Worm (Caenorhabditis elegans): ENCODE data around the gene col-153.

Gene col-153

DNA sequence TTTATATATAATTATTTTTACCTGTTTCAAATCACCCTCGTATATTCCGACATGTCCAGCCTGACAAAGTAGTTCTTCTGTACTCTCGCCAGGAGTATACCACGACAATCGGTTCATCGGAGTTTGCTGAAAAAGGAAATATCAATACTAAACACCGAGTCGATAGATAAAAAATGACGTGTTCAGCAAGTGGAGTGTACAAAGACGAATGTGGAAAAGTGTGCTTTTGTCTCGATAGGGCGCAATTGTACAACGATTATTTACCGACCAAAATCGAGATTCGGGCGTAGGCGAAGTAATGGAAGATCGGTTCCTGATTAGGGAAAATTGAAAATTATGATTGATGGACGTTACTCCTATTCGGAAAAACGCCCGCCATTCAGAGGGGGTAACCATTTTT lies 10.9 kb downstream of the col-153 start, which contains the start of gene vps-36:
TSS of gene vps-36 (minus strand) at position 126 of the 400 bp plus-strand sequence.
- no peak for TF ChIP-seq ztf-4 (tag; optimal IDR thresholded peaks at IDR 0.05)
- TF ChIP-seq fos-1 (tag; optimal IDR thresholded peaks at IDR 0.05): peak; percentile 68
- TF ChIP-seq nhr-129 (tag; optimal IDR thresholded peaks at IDR 0.05): peak; percentile 18
- no peak for TF ChIP-seq mab-5 (tag; optimal IDR thresholded peaks at IDR 0.05)
- no peak for TF ChIP-seq ZK546.5 (tag; optimal IDR thresholded peaks at IDR 0.05)
- peak; percentile 42 for TF ChIP-seq sma-9 (GFP tag; optimal IDR thresholded peaks at IDR 0.05)
- TF ChIP-seq sma-9 (tag; optimal IDR thresholded peaks at IDR 0.05): no peak
- peak; percentile 27 for TF ChIP-seq crh-2 (tag; optimal IDR thresholded peaks at IDR 0.05)
- no peak for TF ChIP-seq C34F6.9 (tag; optimal IDR thresholded peaks at IDR 0.05)
- TF ChIP-seq F13H6.1 (tag; optimal IDR thresholded peaks at IDR 0.05): no peak

DNA sequence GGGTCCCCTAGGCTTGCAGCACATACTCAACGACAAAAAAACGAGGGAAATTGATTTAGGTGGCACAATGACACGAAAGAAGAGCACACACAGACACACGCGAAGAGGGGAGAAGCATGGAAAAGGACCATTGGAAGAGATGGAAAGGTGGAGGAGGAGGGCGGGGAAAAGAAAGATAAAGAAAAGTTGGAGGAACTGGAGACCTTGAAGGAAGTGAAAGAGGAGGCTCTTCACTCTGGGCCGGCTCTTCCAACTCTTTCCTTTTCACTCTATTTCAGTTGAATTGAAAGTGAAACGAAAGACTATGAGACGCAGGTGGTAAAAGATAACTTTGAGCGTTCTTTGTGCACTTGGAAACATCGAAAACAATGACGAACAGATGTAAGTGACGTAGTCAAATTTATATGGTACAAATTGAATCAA lies 11.8 kb downstream of the col-153 start:
- peak; percentile 43 for TF ChIP-seq lin-13 (GFP tag; optimal IDR thresholded peaks at IDR 0.05)
- no peak for TF ChIP-seq gmeb-1 (tag; optimal IDR thresholded peaks at IDR 0.05)
- no peak for TF ChIP-seq nhr-237 (tag; optimal IDR thresholded peaks at IDR 0.05)
- TF ChIP-seq C34F6.9 (tag; optimal IDR thresholded peaks at IDR 0.05): peak; percentile 84
- peak; percentile 63 for TF ChIP-seq nhr-6 (tag; optimal IDR thresholded peaks at IDR 0.05)
- TF ChIP-seq nhr-12 (tag; optimal IDR thresholded peaks at IDR 0.05): no peak
- peak; percentile 11 for TF ChIP-seq snpc-4 (tag; optimal IDR thresholded peaks at IDR 0.05)
- peak; percentile 85 for TF ChIP-seq nhr-129 (tag; optimal IDR thresholded peaks at IDR 0.05)
- TF ChIP-seq lsy-2 (tag; optimal IDR thresholded peaks at IDR 0.05): peak in 1 of 2 experiments; percentile 80
- TF ChIP-seq alr-1 (tag; optimal IDR thresholded peaks at IDR 0.05): no peak
- peak; percentile 6 for TF ChIP-seq zag-1 (tag; optimal IDR thresholded peaks at IDR 0.05)
- no peak for TF ChIP-seq sma-3 (GFP tag; optimal IDR thresholded peaks at IDR 0.05)
- no peak for TF ChIP-seq R02D3.7 (tag; optimal IDR thresholded peaks at IDR 0.05)
- TF ChIP-seq blmp-1 (tag; optimal IDR thresholded peaks at IDR 0.05; ENCODE audit: insufficient read depth): peak; percentile 74
- TF ChIP-seq ceh-16 (tag; optimal IDR thresholded peaks at IDR 0.05): no peak
- TF ChIP-seq lin-39 (tag; optimal IDR thresholded peaks at IDR 0.05): no peak
- TF ChIP-seq nhr-11 (tag; optimal IDR thresholded peaks at IDR 0.05): no peak
- TF ChIP-seq ztf-4 (tag; optimal IDR thresholded peaks at IDR 0.05): peak; percentile 52
- peak; percentile 75 for TF ChIP-seq crh-2 (tag; optimal IDR thresholded peaks at IDR 0.05)
- TF ChIP-seq unc-55 (GFP tag; optimal IDR thresholded peaks at IDR 0.05): peak; percentile 85
- peak; percentile 50 for TF ChIP-seq mab-5 (tag; optimal IDR thresholded peaks at IDR 0.05)
- no peak for TF ChIP-seq peb-1 (tag; optimal IDR thresholded peaks at IDR 0.05)
- no peak for TF ChIP-seq nhr-23 (tag; optimal IDR thresholded peaks at IDR 0.05)
- TF ChIP-seq sem-4 (tag; optimal IDR thresholded peaks at IDR 0.05): peak; percentile 74
- no peak for TF ChIP-seq nhr-77 (tag; optimal IDR thresholded peaks at IDR 0.05)
- peak; percentile 88 for TF ChIP-seq sma-9 (GFP tag; optimal IDR thresholded peaks at IDR 0.05)
- TF ChIP-seq sma-9 (tag; optimal IDR thresholded peaks at IDR 0.05): no peak
- TF ChIP-seq egl-27 (tag; optimal IDR thresholded peaks at IDR 0.05): peak; percentile 31
- no peak for TF ChIP-seq mbf-1 (tag; optimal IDR thresholded peaks at IDR 0.05)
- TF ChIP-seq nhr-21 (tag; optimal IDR thresholded peaks at IDR 0.05): no peak
- TF ChIP-seq ztf-1 (GFP tag; conservative IDR thresholded peaks at IDR 0.05): no peak
- TF ChIP-seq ceh-82 (tag; optimal IDR thresholded peaks at IDR 0.05): no peak
- TF ChIP-seq elt-1 (tag; optimal IDR thresholded peaks at IDR 0.05): no peak
- TF ChIP-seq fos-1 (tag; optimal IDR thresholded peaks at IDR 0.05): peak; percentile 32
- TF ChIP-seq Y55F3AM.14 (GFP tag; optimal IDR thresholded peaks at IDR 0.05): peak; percentile 75
- peak in 1 of 2 experiments; percentile 55 for TF ChIP-seq mdl-1 (tag; optimal IDR thresholded peaks at IDR 0.05)
- no peak for TF ChIP-seq lin-11 (tag; optimal IDR thresholded peaks at IDR 0.05)
- no peak for TF ChIP-seq ztf-11 (tag; optimal IDR thresholded peaks at IDR 0.05)
- TF ChIP-seq ama-1 (optimal IDR thresholded peaks at IDR 0.05): no peak
- TF ChIP-seq F13H6.1 (tag; optimal IDR thresholded peaks at IDR 0.05): peak; percentile 90
- no peak for TF ChIP-seq ZK546.5 (tag; optimal IDR thresholded peaks at IDR 0.05)
- no peak for TF ChIP-seq unc-62 (GFP tag; optimal IDR thresholded peaks at IDR 0.05)
- TF ChIP-seq unc-39 (tag; optimal IDR thresholded peaks at IDR 0.05): no peak
- TF ChIP-seq skn-1 (tag; optimal IDR thresholded peaks at IDR 0.05): no peak
- TF ChIP-seq dmd-4 (tag; optimal IDR thresholded peaks at IDR 0.05): no peak

Measured in whole organism, L2 larva.